Fruit fly (Drosophila melanogaster): Measurements from ENCODE around the gene CG31510.

Gene CG31510

DNA sequence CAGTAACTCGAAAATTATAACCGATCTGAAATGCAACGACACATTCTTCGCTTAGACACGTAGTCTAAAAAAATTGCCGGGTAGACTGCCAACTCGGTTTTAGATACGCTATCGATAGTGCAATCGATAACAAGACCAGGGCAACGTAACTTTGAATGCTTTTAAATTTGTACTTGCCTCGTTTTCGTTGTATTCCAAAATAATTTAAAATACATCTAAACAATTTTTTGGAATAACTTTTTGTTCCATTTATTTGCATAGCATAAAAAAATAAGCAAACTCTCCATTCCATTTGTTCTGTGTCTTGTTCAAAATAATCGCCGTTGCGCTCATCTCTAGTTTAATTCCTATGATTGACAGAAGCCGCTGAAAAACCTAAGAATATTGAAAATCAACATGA, 53.2 kb downstream of the CG31510 start, which contains the start of the genes Stt3B and CG11839 (continued):
- TF ChIP-seq sob (GFP tag; IDR thresholded peaks at IDR 0.05): peak; percentile 85; the same call in 1 of the 2 replicates
- TF ChIP-seq sisA (GFP tag; IDR thresholded peaks at IDR 0.05): no peak
- TF ChIP-seq peb (GFP tag; IDR thresholded peaks at IDR 0.05): peak; percentile 48; the same call in 1 of the 2 replicates
- TF ChIP-seq CG10209 (GFP tag; optimal IDR thresholded peaks at IDR 0.05): no peak
- TF ChIP-seq CG17359 (tag; optimal IDR thresholded peaks at IDR 0.05): no peak
- peak; percentile 72 for TF ChIP-seq CG12744 (GFP tag; optimal IDR thresholded peaks at IDR 0.05)
- TF ChIP-seq CG2875 (GFP tag; optimal IDR thresholded peaks at IDR 0.05): no peak
- no peak for TF ChIP-seq bsh (GFP tag; optimal IDR thresholded peaks at IDR 0.05)
- peak; percentile 71 for TF ChIP-seq CG8944 (GFP tag; optimal IDR thresholded peaks at IDR 0.05)
- TF ChIP-seq mam (GFP tag; optimal IDR thresholded peaks at IDR 0.05): peak; percentile 86
- peak; percentile 6 for TF ChIP-seq Hmx (GFP tag; optimal IDR thresholded peaks at IDR 0.05)
- TF ChIP-seq chinmo (GFP tag; IDR thresholded peaks at IDR 0.05; ENCODE audit: partially characterized antibody): peak; percentile 64; the same call in 2 of the 4 replicates
- peak; percentile 90 for TF ChIP-seq lilli (GFP tag; optimal IDR thresholded peaks at IDR 0.05)
- TF ChIP-seq tna (GFP tag; IDR thresholded peaks at IDR 0.05; ENCODE audit: partially characterized antibody): peak; percentile 76; the same call in 1 of the 2 replicates
- TF ChIP-seq Dref (GFP tag; IDR thresholded peaks at IDR 0.05): peak; percentile 89
- TF ChIP-seq gcm2 (GFP tag; optimal IDR thresholded peaks at IDR 0.05): peak; percentile 45
- no peak for TF ChIP-seq Adf1 (GFP tag; IDR thresholded peaks at IDR 0.05)
- TF ChIP-seq en (GFP tag; optimal IDR thresholded peaks at IDR 0.05): peak; percentile 25
- TF ChIP-seq ATbp (GFP tag; optimal IDR thresholded peaks at IDR 0.05): no peak
- peak; percentile 43 for TF ChIP-seq btn (GFP tag; optimal IDR thresholded peaks at IDR 0.05)
- TF ChIP-seq B-H1 (GFP tag; IDR thresholded peaks at IDR 0.05): peak; percentile 24; the same call in 1 of the 3 replicates
- TF ChIP-seq CG10431 (GFP tag; optimal IDR thresholded peaks at IDR 0.05): peak; percentile 27
- no peak for TF ChIP-seq CG32772 (GFP tag; IDR thresholded peaks at IDR 0.05)
- TF ChIP-seq gem (tag; optimal IDR thresholded peaks at IDR 0.05): no peak
- no peak for TF ChIP-seq crol (GFP tag; IDR thresholded peaks at IDR 0.05)
- no peak for TF ChIP-seq gsb-n (tag; optimal IDR thresholded peaks at IDR 0.05)
- no peak for TF ChIP-seq lov (optimal IDR thresholded peaks at IDR 0.05)
- TF ChIP-seq lov (GFP tag; IDR thresholded peaks at IDR 0.05): no peak
- TF ChIP-seq HLH4C (GFP tag; IDR thresholded peaks at IDR 0.05; ENCODE audit: partially characterized antibody): peak; percentile 83
- TF ChIP-seq CG3726 (GFP tag; IDR thresholded peaks at IDR 0.05): no peak
- TF ChIP-seq CG16815 (GFP tag; optimal IDR thresholded peaks at IDR 0.05): no peak
- peak; percentile 49 for TF ChIP-seq CG16863 (GFP tag; optimal IDR thresholded peaks at IDR 0.05)
- peak; percentile 84 for TF ChIP-seq CG12391 (tag; optimal IDR thresholded peaks at IDR 0.05)
- TF ChIP-seq CG42726 (GFP tag; IDR thresholded peaks at IDR 0.05; ENCODE audit: partially characterized antibody): peak; percentile 89; the same call in 1 of the 2 replicates
- TF ChIP-seq Atf-2 (GFP tag; optimal IDR thresholded peaks at IDR 0.05): peak; percentile 70
- peak; percentile 64 for TF ChIP-seq CG11398 (GFP tag; optimal IDR thresholded peaks at IDR 0.05)
- TF ChIP-seq CG12659 (GFP tag; optimal IDR thresholded peaks at IDR 0.05): peak; percentile 85
- TF ChIP-seq Taf1 (GFP tag; IDR thresholded peaks at IDR 0.05): peak; percentile 65; the same call in 1 of the 2 replicates
- peak; percentile 71 for TF ChIP-seq NC2β (GFP tag; optimal IDR thresholded peaks at IDR 0.05)
- TF ChIP-seq CG15601 (tag; optimal IDR thresholded peaks at IDR 0.05): peak; percentile 72
- peak; percentile 95 for TF ChIP-seq CG16813 (GFP tag; IDR thresholded peaks at IDR 0.05; ENCODE audit: partially characterized antibody)
- TF ChIP-seq CG7963 (GFP tag; IDR thresholded peaks at IDR 0.05; ENCODE audit: partially characterized antibody): peak; percentile 66; the same call in 2 of the 3 replicates
- TF ChIP-seq Ada2b (GFP tag; IDR thresholded peaks at IDR 0.05): peak; percentile 58
- no peak; the same call in 1 of the 2 replicates for TF ChIP-seq CG14667 (GFP tag; IDR thresholded peaks at IDR 0.05)
- no peak for TF ChIP-seq Hr78 (GFP tag; optimal IDR thresholded peaks at IDR 0.05)
- peak; percentile 73 for TF ChIP-seq al (GFP tag; IDR thresholded peaks at IDR 0.05)
- peak; percentile 39 for TF ChIP-seq CG9797 (GFP tag; optimal IDR thresholded peaks at IDR 0.05)
- TF ChIP-seq Blimp-1 (GFP tag; optimal IDR thresholded peaks at IDR 0.05): no peak
- no peak for TF ChIP-seq CG6175 (GFP tag; IDR thresholded peaks at IDR 0.05)
- TF ChIP-seq Trl (optimal IDR thresholded peaks at IDR 0.05): no peak
- peak; percentile 84 for TF ChIP-seq Trl (GFP tag; optimal IDR thresholded peaks at IDR 0.05)
